Fruit fly (Drosophila melanogaster): Measurements from ENCODE around the gene CG33269.

DNA sequence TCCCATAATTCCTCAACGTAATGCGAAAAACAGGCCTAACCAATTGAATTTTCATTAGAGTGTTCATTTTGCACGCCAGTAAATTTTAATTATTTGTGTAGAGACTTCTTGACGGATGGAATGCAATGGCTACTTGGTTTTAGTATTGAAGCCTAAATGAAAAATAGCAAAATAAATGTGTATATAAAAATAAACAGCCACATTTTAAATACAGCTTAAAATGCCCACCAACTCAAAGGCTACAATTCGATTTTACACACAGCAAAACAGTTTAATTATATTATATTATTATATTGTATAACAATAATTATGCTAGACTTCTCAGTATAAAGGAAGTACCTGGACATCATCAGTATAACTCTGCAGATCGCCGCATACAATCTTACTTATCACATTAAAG is 42.3 kb upstream of the CG33269 start, which contains the start of gene Akr1B:
- TF ChIP-seq D1 (tag; optimal IDR thresholded peaks at IDR 0.05) = no peak
- TF ChIP-seq CG17806 (tag; optimal IDR thresholded peaks at IDR 0.05) = no peak
- no peak for TF ChIP-seq CG12605 (GFP tag; IDR thresholded peaks at IDR 0.05)
- no peak for TF ChIP-seq CG13204 (GFP tag; optimal IDR thresholded peaks at IDR 0.05)
- no peak for TF ChIP-seq CG9948 (tag; optimal IDR thresholded peaks at IDR 0.05)
- no peak for TF ChIP-seq Pif1B (GFP tag; optimal IDR thresholded peaks at IDR 0.05)
- no peak for TF ChIP-seq CG14655 (GFP tag; optimal IDR thresholded peaks at IDR 0.05)
- TF ChIP-seq CG32121 (GFP tag; IDR thresholded peaks at IDR 0.05) = no peak
- TF ChIP-seq rn (GFP tag; IDR thresholded peaks at IDR 0.05) = no peak

All from whole organism, pupa.